Worm (Caenorhabditis elegans) whole organism, L3 larva: Measurements from ENCODE around the gene fbxa-170.
"Not testable (repeated sequence)": the region's sequence is repeated elsewhere in the genome, so short reads cannot be mapped to it uniquely, and the experiment has no call there.

ENCODE experiments used
- R02D3.7 ChIP-seq: fragments of 150-350 bp; optimal IDR thresholded peaks from 2 replicates; lab custom pipeline; 2014; ENCODE audit warnings: missing biosample characterization, missing genetic modification characterization
- ZK546.5 ChIP-seq: sonication (generic microtip); optimal IDR thresholded peaks from 2 replicates; lab custom pipeline; 2017; ENCODE audit warnings: missing biosample characterization, missing genetic modification characterization
- aly-2 ChIP-seq: fragments of 150-350 bp; optimal IDR thresholded peaks from 2 replicates; lab custom pipeline; 2014; ENCODE audit warnings: missing biosample characterization, missing genetic modification characterization
- ceh-16 ChIP-seq: sonication (generic microtip); optimal IDR thresholded peaks from 2 replicates; lab custom pipeline; 2017; ENCODE audit warnings: missing biosample characterization, missing genetic modification characterization
- ceh-28 ChIP-seq: fragments of 150-350 bp; optimal IDR thresholded peaks from 2 replicates; lab custom pipeline; 2014; ENCODE audit warnings: missing biosample characterization, missing genetic modification reagents, missing genetic modification characterization
- ceh-82 ChIP-seq: fragments of 150-350 bp; optimal IDR thresholded peaks from 2 replicates; lab custom pipeline; 2014; ENCODE audit warnings: missing biosample characterization, missing genetic modification characterization
- daf-12 ChIP-seq: fragments of 150-350 bp; optimal IDR thresholded peaks from 2 replicates; lab custom pipeline; 2014; ENCODE audit warnings: missing biosample characterization, missing genetic modification reagents, missing genetic modification characterization
- egl-5 ChIP-seq: fragments of 150-350 bp; optimal IDR thresholded peaks from 2 replicates; lab custom pipeline; 2017; ENCODE audit warnings: missing biosample characterization, missing genetic modification reagents, missing genetic modification characterization, inconsistent platforms
- elt-2 ChIP-seq: sonication (generic microtip); optimal IDR thresholded peaks from 2 replicates; lab custom pipeline; 2016; ENCODE audit warnings: missing genetic modification reagents, mild to moderate bottlenecking, missing genetic modification characterization, missing compliant biosample characterization
- elt-3 ChIP-seq, 3 experiments: fragments of 150-350 bp in 1 of 3; sonication (generic microtip) in 2 of 3; optimal IDR thresholded peaks; 2 replicates in 2 of 3; 4 replicates in 1 of 3; lab custom pipeline; 2014 to 2017; ENCODE audit warnings: missing biosample characterization in 3 of 3, missing genetic modification characterization in 3 of 3
- fkh-10 ChIP-seq: sonication (generic microtip); optimal IDR thresholded peaks from 2 replicates; lab custom pipeline; 2017; ENCODE audit warnings: missing biosample characterization, missing genetic modification reagents, missing genetic modification characterization
- fkh-2 ChIP-seq: fragments of 150-350 bp; optimal IDR thresholded peaks from 2 replicates; lab custom pipeline; 2014; ENCODE audit warnings: missing biosample characterization, missing genetic modification reagents, missing genetic modification characterization
- hmg-11 ChIP-seq: sonication (generic microtip); optimal IDR thresholded peaks from 2 replicates; lab custom pipeline; 2016; ENCODE audit warnings: missing genetic modification characterization, missing compliant biosample characterization
- jun-1 ChIP-seq: fragments of 150-350 bp; optimal IDR thresholded peaks from 2 replicates; lab custom pipeline; 2014; ENCODE audit warnings: missing biosample characterization, missing genetic modification reagents, missing genetic modification characterization
- lin-15B ChIP-seq: fragments of 150-350 bp; optimal IDR thresholded peaks from 2 replicates; lab custom pipeline; 2014; ENCODE audit warnings: missing biosample characterization, missing genetic modification characterization
- lin-39 ChIP-seq: fragments of 150-350 bp; optimal IDR thresholded peaks from 2 replicates; lab custom pipeline; 2018; ENCODE audit warnings: missing biosample characterization, missing genetic modification reagents, missing genetic modification characterization
- lsy-12 ChIP-seq: sonication (generic microtip); optimal IDR thresholded peaks from 2 replicates; lab custom pipeline; 2016; ENCODE audit warnings: mild to moderate bottlenecking, missing genetic modification characterization, missing compliant biosample characterization
- mdl-1 ChIP-seq: fragments of 150-350 bp; optimal IDR thresholded peaks from 2 replicates; lab custom pipeline; 2014; ENCODE audit warnings: missing biosample characterization, missing genetic modification characterization
- nfya-1 ChIP-seq: sonication (generic microtip); optimal IDR thresholded peaks from 2 replicates; lab custom pipeline; 2017; ENCODE audit warnings: missing genetic modification characterization, mild to moderate bottlenecking, missing compliant biosample characterization, antibody characterized with exemption, moderate library complexity; ENCODE audit not compliant: insufficient read depth
- nhr-12 ChIP-seq: fragments of 150-350 bp; optimal IDR thresholded peaks from 2 replicates; lab custom pipeline; 2014; ENCODE audit warnings: missing biosample characterization, missing genetic modification characterization
- nhr-23 ChIP-seq: fragments of 150-350 bp; optimal IDR thresholded peaks from 2 replicates; lab custom pipeline; 2014; ENCODE audit warnings: missing biosample characterization, missing genetic modification reagents, missing genetic modification characterization
- nhr-76 ChIP-seq: fragments of 150-350 bp; sonication (generic microtip); optimal IDR thresholded peaks from 5 replicates; lab custom pipeline; 2014; ENCODE audit warnings: missing biosample characterization, missing genetic modification characterization
- nhr-77 ChIP-seq: fragments of 150-350 bp; optimal IDR thresholded peaks from 2 replicates; lab custom pipeline; 2014; ENCODE audit warnings: missing biosample characterization, missing genetic modification characterization
- pha-4 ChIP-seq: fragments of 150-350 bp; optimal IDR thresholded peaks from 2 replicates; lab custom pipeline; 2014; ENCODE audit warnings: missing biosample characterization, missing genetic modification reagents, missing genetic modification characterization
- pqm-1 ChIP-seq: fragments of 150-350 bp; optimal IDR thresholded peaks from 2 replicates; lab custom pipeline; 2017; ENCODE audit warnings: missing biosample characterization, missing genetic modification characterization, inconsistent platforms
- sea-2 ChIP-seq: fragments of 150-350 bp; sonication (generic microtip); optimal IDR thresholded peaks from 4 replicates; lab custom pipeline; 2014; ENCODE audit warnings: missing biosample characterization, missing genetic modification reagents, missing genetic modification characterization
- snpc-4 ChIP-seq: fragments of 150-350 bp; optimal IDR thresholded peaks from 2 replicates; lab custom pipeline; 2014; ENCODE audit warnings: missing biosample characterization, missing genetic modification characterization
- unc-62 ChIP-seq: fragments of 150-350 bp; sonication (generic microtip); optimal IDR thresholded peaks from 4 replicates; lab custom pipeline; 2014; ENCODE audit warnings: missing biosample characterization, missing genetic modification reagents, missing genetic modification characterization
- zag-1 ChIP-seq: fragments of 150-350 bp; optimal IDR thresholded peaks from 2 replicates; lab custom pipeline; 2014; ENCODE audit warnings: missing biosample characterization, missing genetic modification characterization
- ztf-11 ChIP-seq: fragments of 150-350 bp; optimal IDR thresholded peaks from 2 replicates; lab custom pipeline; 2014; ENCODE audit warnings: missing biosample characterization, missing genetic modification characterization
- ztf-4 ChIP-seq: fragments of 150-350 bp; optimal IDR thresholded peaks from 2 replicates; lab custom pipeline; 2014; ENCODE audit warnings: missing biosample characterization, missing genetic modification characterization

fbxa-170 gene

ce11 chrX:1689996-1690395 lies 12.1 kb upstream of the fbxa-170 start, which contains the start of gene C36C9.12:
TSS of gene C36C9.12 (minus strand) at chrX:1690096.
- TF ChIP-seq ztf-11 (tag; lab: Kevin White, UChicago); daf-12 (tag; lab: Kevin White, UChicago); sea-2 (GFP tag; lab: Kevin White, UChicago): not testable (repeated sequence)

- TF ChIP-seq ceh-82; snpc-4; lin-15B (tag; lab: Kevin White, UChicago): not testable (repeated sequence)
- TF ChIP-seq, all 47 proteins: peak for 0; not testable (repeated sequence) for 47
Observed at ce11 chrX:1687079-1687478, 9.2 kb upstream of the fbxa-170 start, which contains the start of gene C36C9.11. TSS of gene C36C9.11 (plus strand) at chrX:1687379.

ce11 chrX:1682558-1682957 lies 4.6 kb upstream of the fbxa-170 start, which contains the start of gene meg-4:
TSS of gene meg-4 (plus strand) at chrX:1682954.
- TF ChIP-seq hmg-11 (tag; lab: Kevin White, UChicago) (no peak), mdl-1 (tag; lab: Kevin White, UChicago) (no peak), ceh-28 (tag; lab: Kevin White, UChicago) (no peak), ztf-4 (tag; lab: Kevin White, UChicago) (no peak), ZK546.5 (tag; lab: Kevin White, UChicago) (no peak), sea-2 (GFP tag; lab: Kevin White, UChicago) (no peak), nhr-77 (tag; lab: Kevin White, UChicago) (no peak), nfya-1 (tag; lab: Kevin White, UChicago) (no peak), egl-5 (tag; lab: Kevin White, UChicago) (no peak), unc-62 (GFP tag; lab: Kevin White, UChicago) (no peak), aly-2 (no peak), elt-2 (tag; lab: Kevin White, UChicago) (no peak)

ce11 chrX:1675879-1676278 lies 2.0 kb downstream of the fbxa-170 start:
- no peak for TF ChIP-seq egl-5 (tag; lab: Kevin White, UChicago)
- TF ChIP-seq ceh-28 (tag; lab: Kevin White, UChicago) = no peak
- no peak for TF ChIP-seq elt-3 (tag; optimal IDR thresholded peaks at IDR 0.05; lab: Kevin White, UChicago)
- no peak for TF ChIP-seq ztf-4 (tag; lab: Kevin White, UChicago)
- no peak for TF ChIP-seq R02D3.7 (tag; lab: Kevin White, UChicago)
- TF ChIP-seq unc-62 (GFP tag; lab: Kevin White, UChicago) = no peak
- TF ChIP-seq fkh-10 (GFP tag; lab: Kevin White, UChicago) = no peak
- no peak for TF ChIP-seq sea-2 (GFP tag; lab: Kevin White, UChicago)
- no peak for TF ChIP-seq nfya-1 (tag; lab: Kevin White, UChicago)

ce11 chrX:1674056-1674455 lies 3.9 kb downstream of the fbxa-170 start, which contains the start of gene tbx-31:
TSS of gene tbx-31 (minus strand) at chrX:1674156.
- no peak for TF ChIP-seq fkh-2
- TF ChIP-seq nfya-1 (tag; lab: Kevin White, UChicago) = no peak
- no peak for TF ChIP-seq lin-15B (tag; lab: Kevin White, UChicago)
- TF ChIP-seq unc-62 (GFP tag; lab: Kevin White, UChicago) = no peak
- TF ChIP-seq nhr-76 = no peak
- TF ChIP-seq lsy-12 = no peak
- no peak for TF ChIP-seq jun-1 (tag; lab: Kevin White, UChicago)
- TF ChIP-seq elt-3 (tag; optimal IDR thresholded peaks at IDR 0.05; lab: Kevin White, UChicago) = no peak
- no peak for TF ChIP-seq zag-1 (tag; lab: Kevin White, UChicago)
- TF ChIP-seq nhr-12 = no peak
- TF ChIP-seq ZK546.5 (tag; lab: Kevin White, UChicago) = no peak
- no peak for TF ChIP-seq ztf-4 (tag; lab: Kevin White, UChicago)
- no peak for TF ChIP-seq pha-4
- TF ChIP-seq elt-2 (tag; lab: Kevin White, UChicago) = no peak
- no peak for TF ChIP-seq pqm-1 (tag; lab: Kevin White, UChicago)
- TF ChIP-seq nhr-23 (tag; lab: Kevin White, UChicago) = no peak
- no peak for TF ChIP-seq ceh-16 (tag; lab: Kevin White, UChicago)
- no peak for TF ChIP-seq ceh-82
- TF ChIP-seq lin-39 = no peak
- TF ChIP-seq nhr-77 (tag; lab: Kevin White, UChicago) = no peak
